Fruit fly (Drosophila melanogaster) whole organism, adult: ENCODE data around the gene MtnB.

Experiments used
- CG11617 ChIP-seq: fragments of 200-800 bp; sonication (Bioruptor generic); optimal IDR thresholded peaks from 2 replicates; lab custom pipeline; 2017; ENCODE audit warnings: mild to moderate bottlenecking, missing biosample characterization, missing genetic modification reagents, missing genetic modification characterization
- CG12768 ChIP-seq: fragments of 200-800 bp; sonication (Bioruptor generic); optimal IDR thresholded peaks from 2 replicates; lab custom pipeline; 2017; ENCODE audit warnings: missing biosample characterization, missing genetic modification characterization, mild to moderate bottlenecking, moderate library complexity, missing genetic modification reagents
- CG14711 ChIP-seq: fragments of 200-800 bp; sonication (Bioruptor generic); optimal IDR thresholded peaks from 2 replicates; lab custom pipeline; 2018; ENCODE audit warnings: missing biosample characterization, mild to moderate bottlenecking, missing genetic modification characterization, moderate library complexity
- CG1620 ChIP-seq: fragments of 200-800 bp; sonication (Bioruptor generic); optimal IDR thresholded peaks from 2 replicates; lab custom pipeline; 2016; ENCODE audit warnings: missing biosample characterization, missing genetic modification characterization
- CG33017 ChIP-seq: fragments of 200-800 bp; sonication (Bioruptor generic); optimal IDR thresholded peaks from 2 replicates; lab custom pipeline; 2018; ENCODE audit warnings: missing biosample characterization, mild to moderate bottlenecking, missing genetic modification characterization, moderate library complexity
- CG5204 ChIP-seq: fragments of 200-800 bp; sonication (Bioruptor generic); optimal IDR thresholded peaks from 2 replicates; lab custom pipeline; 2016; ENCODE audit warnings: missing biosample characterization, missing genetic modification characterization
- CG7045 ChIP-seq: fragments of 200-800 bp; sonication (Bioruptor generic); optimal IDR thresholded peaks from 2 replicates; lab custom pipeline; 2017; ENCODE audit warnings: missing biosample characterization, mild to moderate bottlenecking, missing genetic modification characterization
- CG7101 ChIP-seq: fragments of 200-800 bp; sonication (Bioruptor generic); optimal IDR thresholded peaks from 2 replicates; lab custom pipeline; 2018; ENCODE audit warnings: missing biosample characterization, mild to moderate bottlenecking, missing genetic modification characterization, moderate library complexity
- Clk ChIP-seq: fragments of 200-800 bp; sonication (Bioruptor generic); optimal IDR thresholded peaks from 2 replicates; lab custom pipeline; 2017; ENCODE audit warnings: missing biosample characterization, missing genetic modification characterization
- Crg-1 ChIP-seq: fragments of 200-800 bp; sonication (Bioruptor generic); optimal IDR thresholded peaks from 2 replicates; lab custom pipeline; 2016; ENCODE audit warnings: missing biosample characterization, missing genetic modification characterization
- Hr96 ChIP-seq: fragments of 200-800 bp; sonication (Bioruptor generic); optimal IDR thresholded peaks from 2 replicates; lab custom pipeline; 2016; ENCODE audit warnings: missing biosample characterization, missing genetic modification characterization
- Mnt ChIP-seq: fragments of 200-800 bp; sonication (Bioruptor generic); optimal IDR thresholded peaks from 2 replicates; lab custom pipeline; 2016; ENCODE audit warnings: missing biosample characterization, mild to moderate bottlenecking, missing genetic modification characterization
- bab1 ChIP-seq: fragments of 200-800 bp; sonication (Bioruptor generic); optimal IDR thresholded peaks from 3 replicates; lab custom pipeline; 2019; ENCODE audit warnings: missing biosample characterization, mild to moderate bottlenecking, missing genetic modification characterization, moderate library complexity
- cic ChIP-seq: fragments of 200-800 bp; sonication (Bioruptor generic); optimal IDR thresholded peaks from 2 replicates; lab custom pipeline; 2017; ENCODE audit warnings: missing biosample characterization, mild to moderate bottlenecking, missing genetic modification characterization, moderate library complexity
- cnc ChIP-seq, 2 experiments: fragments of >200 bp; optimal IDR thresholded peaks; 2 replicates each; lab custom pipeline; 2017
- kay ChIP-seq: fragments of 200-800 bp; sonication (Bioruptor generic); peaks from one replicate; lab custom pipeline; 2016; ENCODE audit warnings: missing biosample characterization, missing genetic modification characterization, borderline replicate concordance
- ovo ChIP-seq: fragments of 200-800 bp; sonication (Bioruptor generic); optimal IDR thresholded peaks from 2 replicates; lab custom pipeline; 2016; ENCODE audit warnings: missing biosample characterization, missing genetic modification characterization
- pad ChIP-seq: fragments of 200-800 bp; sonication (Bioruptor generic); optimal IDR thresholded peaks from 3 replicates; lab custom pipeline; 2017; ENCODE audit warnings: missing biosample characterization, missing genetic modification characterization, mild to moderate bottlenecking, moderate library complexity, missing genetic modification reagents
- tj ChIP-seq: fragments of 200-800 bp; sonication (Bioruptor generic); optimal IDR thresholded peaks from 3 replicates; lab custom pipeline; 2017; ENCODE audit warnings: missing biosample characterization, mild to moderate bottlenecking, missing genetic modification characterization, moderate library complexity
- toe ChIP-seq: fragments of 200-800 bp; sonication (Bioruptor generic); optimal IDR thresholded peaks from 2 replicates; lab custom pipeline; 2016; ENCODE audit warnings: missing biosample characterization, missing genetic modification characterization

Gene MtnB

dm6 chr3R:20472764-20473390 lies 30.7 kb downstream of the MtnB start:
- TF ChIP-seq Crg-1 (GFP tag; lab: Kevin White, UChicago) = no peak
- no peak for TF ChIP-seq CG33017 (tag; lab: Kevin White, UChicago)
- no peak for TF ChIP-seq ovo (GFP tag; lab: Kevin White, UChicago)
- TF ChIP-seq toe (GFP tag; lab: Kevin White, UChicago) = no peak
- TF ChIP-seq CG5204 (GFP tag; lab: Kevin White, UChicago) = no peak
- no peak for TF ChIP-seq CG7101 (tag; lab: Kevin White, UChicago)
- no peak for TF ChIP-seq CG12768 (GFP tag; lab: Kevin White, UChicago)
- no peak for TF ChIP-seq CG7045 (GFP tag; lab: Kevin White, UChicago)
- no peak for TF ChIP-seq pad (GFP tag; lab: Kevin White, UChicago)
- no peak for TF ChIP-seq CG1620
- TF ChIP-seq Hr96 (GFP tag; lab: Kevin White, UChicago) = no peak
- TF ChIP-seq CG11617 (GFP tag; lab: Kevin White, UChicago) = no peak
- TF ChIP-seq kay (GFP tag; lab: Kevin White, UChicago) = no peak
- TF ChIP-seq CG14711 (tag; lab: Kevin White, UChicago) = no peak
- no peak for TF ChIP-seq bab1 (GFP tag; lab: Kevin White, UChicago)
- TF ChIP-seq cnc (optimal IDR thresholded peaks at IDR 0.05; lab: Kevin White, UChicago) = no peak
- no peak for TF ChIP-seq Mnt
- no peak for TF ChIP-seq cic
- no peak for TF ChIP-seq tj (GFP tag; lab: Kevin White, UChicago)

dm6 chr3R:20464267-20464768 lies 39.2 kb downstream of the MtnB start:
- TF ChIP-seq cnc (optimal IDR thresholded peaks at IDR 0.05; lab: Kevin White, UChicago) = no peak
- TF ChIP-seq Hr96 (GFP tag; lab: Kevin White, UChicago) = no peak
- no peak for TF ChIP-seq CG11617 (GFP tag; lab: Kevin White, UChicago)
- no peak for TF ChIP-seq CG12768 (GFP tag; lab: Kevin White, UChicago)
- TF ChIP-seq CG7045 (GFP tag; lab: Kevin White, UChicago) = no peak
- no peak for TF ChIP-seq pad (GFP tag; lab: Kevin White, UChicago)
- TF ChIP-seq CG1620 = no peak
- TF ChIP-seq Clk (GFP tag; lab: Kevin White, UChicago) = no peak
- TF ChIP-seq cic = no peak
- TF ChIP-seq CG33017 (tag; lab: Kevin White, UChicago) = no peak
- no peak for TF ChIP-seq Mnt
- TF ChIP-seq CG14711 (tag; lab: Kevin White, UChicago) = no peak
- TF ChIP-seq bab1 (GFP tag; lab: Kevin White, UChicago) = no peak
- TF ChIP-seq ovo (GFP tag; lab: Kevin White, UChicago) = no peak
- TF ChIP-seq kay (GFP tag; lab: Kevin White, UChicago) = no peak
- no peak for TF ChIP-seq tj (GFP tag; lab: Kevin White, UChicago)
- no peak for TF ChIP-seq toe (GFP tag; lab: Kevin White, UChicago)
- no peak for TF ChIP-seq CG7101 (tag; lab: Kevin White, UChicago)
- no peak for TF ChIP-seq Crg-1 (GFP tag; lab: Kevin White, UChicago)
- TF ChIP-seq CG5204 (GFP tag; lab: Kevin White, UChicago) = no peak
